Fruit fly (Drosophila melanogaster) whole organism, embryonic: ENCODE data around the gene nAChRalpha5.

ENCODE experiments used
- Atf3 ChIP-seq: fragments of 200-800 bp; sonication (Bioruptor generic); optimal IDR thresholded peaks from 3 replicates; lab custom pipeline; 2016; ENCODE audit warnings: missing biosample characterization, missing genetic modification characterization
- BEAF-32 ChIP-seq: fragments of 200-800 bp; sonication (Bioruptor generic); optimal IDR thresholded peaks from 3 replicates; lab custom pipeline; 2017; ENCODE audit warnings: missing biosample characterization, missing genetic modification characterization, mild to moderate bottlenecking, moderate library complexity, missing genetic modification reagents
- Bteb2 ChIP-seq: fragments of 200-800 bp; sonication (Bioruptor generic); optimal IDR thresholded peaks from 2 replicates; lab custom pipeline; 2016; ENCODE audit warnings: missing biosample characterization, missing genetic modification characterization
- CG10267 ChIP-seq: fragments of 200-800 bp; sonication (Bioruptor generic); optimal IDR thresholded peaks from 2 replicates; lab custom pipeline; 2018; ENCODE audit warnings: missing biosample characterization, mild to moderate bottlenecking, missing genetic modification characterization, moderate library complexity
- CG11456 ChIP-seq: fragments of 200-800 bp; sonication (Bioruptor generic); IDR thresholded peaks from 3 replicates; pipeline ENCODE4 v1.3.6; 2022; ENCODE audit warnings: missing biosample characterization, missing genetic modification characterization
- CG12071 ChIP-seq: fragments of 200-800 bp; sonication (Bioruptor generic); optimal IDR thresholded peaks from 3 replicates; lab custom pipeline; 2018; ENCODE audit warnings: missing biosample characterization, mild to moderate bottlenecking, missing genetic modification characterization
- CG12236 ChIP-seq: fragments of 200-800 bp; sonication (Bioruptor generic); optimal IDR thresholded peaks from 2 replicates; lab custom pipeline; 2016; ENCODE audit warnings: missing biosample characterization, missing genetic modification characterization
- CG14710 ChIP-seq: fragments of 200-800 bp; sonication (Bioruptor generic); optimal IDR thresholded peaks from 3 replicates; lab custom pipeline; 2019; ENCODE audit warnings: missing biosample characterization, mild to moderate bottlenecking, missing genetic modification characterization, moderate library complexity
- CG17186 ChIP-seq: fragments of 200-800 bp; sonication (Bioruptor generic); optimal IDR thresholded peaks from 3 replicates; lab custom pipeline; 2017; ENCODE audit warnings: missing biosample characterization, missing genetic modification reagents, missing genetic modification characterization
- CG17802 ChIP-seq: fragments of 200-800 bp; sonication (Bioruptor generic); optimal IDR thresholded peaks from 2 replicates; lab custom pipeline; 2018; ENCODE audit warnings: missing biosample characterization, mild to moderate bottlenecking, missing genetic modification characterization, moderate library complexity
- CG17829 ChIP-seq: fragments of 200-800 bp; optimal IDR thresholded peaks from 2 replicates; lab custom pipeline; 2019; ENCODE audit warnings: missing biosample characterization, mild to moderate bottlenecking, missing genetic modification characterization, moderate library complexity
- CG31224 ChIP-seq: fragments of 200-800 bp; sonication (Bioruptor generic); IDR thresholded peaks from 2 replicates; pipeline ENCODE4 v1.3.6; 2022; ENCODE audit warnings: missing biosample characterization, missing genetic modification characterization
- CG31441 ChIP-seq: fragments of 200-800 bp; sonication (Bioruptor generic); IDR thresholded peaks from 2 replicates; pipeline ENCODE4 v1.3.6; 2022; ENCODE audit warnings: missing biosample characterization, missing genetic modification characterization
- CG4328 ChIP-seq: fragments of 200-800 bp; sonication (Bioruptor generic); optimal IDR thresholded peaks from 3 replicates; lab custom pipeline; 2017; ENCODE audit warnings: missing biosample characterization, missing genetic modification reagents, missing genetic modification characterization
- CG43689 ChIP-seq: fragments of 200-800 bp; sonication (Bioruptor generic); IDR thresholded peaks from 2 replicates; pipeline ENCODE4 v1.3.6; 2022; ENCODE audit warnings: missing biosample characterization, missing genetic modification characterization
- CG4854 ChIP-seq: fragments of 200-800 bp; sonication (Bioruptor generic); optimal IDR thresholded peaks from 2 replicates; lab custom pipeline; 2016; ENCODE audit warnings: missing biosample characterization, missing genetic modification characterization, inconsistent platforms
- CG6272 ChIP-seq: fragments of 200-800 bp; sonication (Bioruptor generic); IDR thresholded peaks from 2 replicates; pipeline ENCODE4 v1.3.6; 2022; ENCODE audit warnings: missing biosample characterization, missing genetic modification characterization
- CG6683 ChIP-seq: fragments of 200-800 bp; sonication (Bioruptor generic); optimal IDR thresholded peaks from 2 replicates; lab custom pipeline; 2017; ENCODE audit warnings: missing biosample characterization, mild to moderate bottlenecking, missing genetic modification characterization, missing genetic modification reagents
- CG8281 ChIP-seq: fragments of 200-800 bp; sonication (Bioruptor generic); optimal IDR thresholded peaks from 2 replicates; lab custom pipeline; 2018; ENCODE audit warnings: missing biosample characterization, mild to moderate bottlenecking, missing genetic modification characterization, moderate library complexity
- CG8388 ChIP-seq: fragments of 200-800 bp; sonication (Bioruptor generic); optimal IDR thresholded peaks from 2 replicates; lab custom pipeline; 2019; ENCODE audit warnings: missing biosample characterization, mild to moderate bottlenecking, missing genetic modification characterization, moderate library complexity
- CG8765 ChIP-seq: fragments of 200-800 bp; sonication (Bioruptor generic); IDR thresholded peaks from 2 replicates; pipeline ENCODE4 v1.3.6; 2022; ENCODE audit warnings: missing biosample characterization, missing genetic modification characterization
- Dp ChIP-seq: fragments of 200-800 bp; sonication (Bioruptor generic); optimal IDR thresholded peaks from 2 replicates; lab custom pipeline; 2018; ENCODE audit warnings: missing biosample characterization, mild to moderate bottlenecking, missing genetic modification characterization, moderate library complexity
- Drgx ChIP-seq: fragments of 200-800 bp; sonication (Bioruptor generic); IDR thresholded peaks from 2 replicates; pipeline ENCODE4 v1.3.6; 2022; ENCODE audit warnings: missing biosample characterization, missing genetic modification characterization
- Ets65A ChIP-seq: fragments of 200-800 bp; sonication (Bioruptor generic); peaks from one replicate; lab custom pipeline; 2016; ENCODE audit warnings: missing biosample characterization, missing genetic modification characterization
- Fer2 ChIP-seq: fragments of 200-800 bp; sonication (Bioruptor generic); optimal IDR thresholded peaks from 2 replicates; lab custom pipeline; 2018; ENCODE audit warnings: missing biosample characterization, mild to moderate bottlenecking, missing genetic modification characterization, moderate library complexity
- HLH3B ChIP-seq: fragments of 200-800 bp; sonication (Bioruptor generic); IDR thresholded peaks from 2 replicates; pipeline ENCODE4 v1.3.6; 2022; ENCODE audit warnings: missing biosample characterization, missing genetic modification characterization
- HLH54F ChIP-seq: fragments of 200-800 bp; sonication (Bioruptor generic); optimal IDR thresholded peaks from 3 replicates; lab custom pipeline; 2016; ENCODE audit warnings: missing biosample characterization, missing genetic modification characterization
- Hsf ChIP-seq: fragments of 200-800 bp; sonication (Bioruptor generic); optimal IDR thresholded peaks from 3 replicates; lab custom pipeline; 2016; ENCODE audit warnings: missing biosample characterization, missing genetic modification characterization
- MBD-R2 ChIP-seq: fragments of 200-800 bp; sonication (Bioruptor generic); IDR thresholded peaks from 2 replicates; pipeline ENCODE4 v1.3.6; 2022; ENCODE audit warnings: missing biosample characterization, missing genetic modification characterization
- Mrtf ChIP-seq: fragments of 200-800 bp; sonication (Bioruptor generic); IDR thresholded peaks from 3 replicates; pipeline ENCODE4 v1.3.6; 2022; ENCODE audit warnings: missing biosample characterization, missing genetic modification characterization
- NC2β ChIP-seq: fragments of 200-800 bp; sonication (Bioruptor generic); optimal IDR thresholded peaks from 2 replicates; lab custom pipeline; 2016; ENCODE audit warnings: missing biosample characterization, missing genetic modification characterization
- Neu2 ChIP-seq: fragments of 200-800 bp; sonication (Bioruptor generic); optimal IDR thresholded peaks from 3 replicates; lab custom pipeline; 2016; ENCODE audit warnings: missing biosample characterization, missing genetic modification characterization, borderline replicate concordance
- Optix ChIP-seq: fragments of 200-800 bp; sonication (Bioruptor generic); IDR thresholded peaks from 3 replicates; pipeline ENCODE4 v1.3.6; 2022; ENCODE audit warnings: missing biosample characterization, missing genetic modification characterization
- Ssrp ChIP-seq: fragments of 200-800 bp; sonication (Bioruptor generic); optimal IDR thresholded peaks from 2 replicates; lab custom pipeline; 2018; ENCODE audit warnings: missing biosample characterization, mild to moderate bottlenecking, missing genetic modification characterization, moderate library complexity
- Vsx1 ChIP-seq: fragments of 200-800 bp; sonication (Bioruptor generic); optimal IDR thresholded peaks from 2 replicates; lab custom pipeline; 2017; ENCODE audit warnings: missing biosample characterization, mild to moderate bottlenecking, missing genetic modification characterization, missing genetic modification reagents
- YL-1 ChIP-seq: fragments of 200-800 bp; sonication (Bioruptor generic); optimal IDR thresholded peaks from 3 replicates; lab custom pipeline; 2017; ENCODE audit warnings: missing biosample characterization, mild to moderate bottlenecking, missing genetic modification characterization
- cad ChIP-seq: fragments of >200 bp; optimal IDR thresholded peaks from 2 replicates; lab custom pipeline; 2017; ENCODE audit warnings: missing biosample characterization, missing genetic modification characterization
- disco-r ChIP-seq: fragments of 200-800 bp; sonication (Bioruptor generic); optimal IDR thresholded peaks from 2 replicates; lab custom pipeline; 2016; ENCODE audit warnings: missing biosample characterization, missing genetic modification characterization
- dm ChIP-seq: fragments of 200-800 bp; sonication (Bioruptor generic); optimal IDR thresholded peaks from 3 replicates; lab custom pipeline; 2016; ENCODE audit warnings: missing biosample characterization, missing genetic modification characterization
- eyg ChIP-seq: fragments of 200-800 bp; sonication (Bioruptor generic); optimal IDR thresholded peaks from 3 replicates; lab custom pipeline; 2016; ENCODE audit warnings: missing biosample characterization, missing genetic modification characterization
- ftz-f1 ChIP-seq: fragments of 200-800 bp; sonication (Bioruptor generic); optimal IDR thresholded peaks from 2 replicates; lab custom pipeline; 2016; ENCODE audit warnings: missing biosample characterization, missing genetic modification characterization
- her ChIP-seq: fragments of 200-800 bp; sonication (Bioruptor generic); optimal IDR thresholded peaks from 2 replicates; lab custom pipeline; 2016; ENCODE audit warnings: missing biosample characterization, missing genetic modification characterization
- inv ChIP-seq: fragments of 200-800 bp; sonication (Bioruptor generic); IDR thresholded peaks from 2 replicates; pipeline ENCODE4 v1.3.6; 2022; ENCODE audit warnings: missing biosample characterization, missing genetic modification characterization; ENCODE audit not compliant: partially characterized antibody
- jigr1 ChIP-seq: fragments of 200-800 bp; sonication (Bioruptor generic); IDR thresholded peaks from 3 replicates; pipeline ENCODE4 v1.3.6; 2022; ENCODE audit warnings: missing biosample characterization, missing genetic modification characterization
- maf-S ChIP-seq: fragments of 200-800 bp; sonication (Bioruptor generic); optimal IDR thresholded peaks from 2 replicates; lab custom pipeline; 2016; ENCODE audit warnings: missing biosample characterization, missing genetic modification characterization
- nerfin-2 ChIP-seq: fragments of 200-800 bp; sonication (Bioruptor generic); IDR thresholded peaks from 2 replicates; pipeline ENCODE4 v1.3.6; 2022; ENCODE audit warnings: missing biosample characterization, missing genetic modification characterization; ENCODE audit not compliant: partially characterized antibody
- org-1 ChIP-seq: fragments of 200-800 bp; sonication (Bioruptor generic); optimal IDR thresholded peaks from 2 replicates; lab custom pipeline; 2017; ENCODE audit warnings: missing biosample characterization, missing genetic modification characterization
- ro ChIP-seq: fragments of 200-800 bp; sonication (Bioruptor generic); IDR thresholded peaks from 2 replicates; pipeline ENCODE4 v1.3.6; 2022; ENCODE audit warnings: missing biosample characterization, missing genetic modification characterization
- stc ChIP-seq: fragments of 200-800 bp; sonication (Bioruptor generic); IDR thresholded peaks from 2 replicates; pipeline ENCODE4 v1.3.6; 2022; ENCODE audit warnings: missing biosample characterization, missing genetic modification characterization
- tio ChIP-seq: fragments of 200-800 bp; sonication (Bioruptor generic); optimal IDR thresholded peaks from 2 replicates; lab custom pipeline; 2017; ENCODE audit warnings: missing biosample characterization, missing genetic modification characterization, inconsistent platforms
- tx ChIP-seq: fragments of 200-800 bp; sonication (Bioruptor generic); optimal IDR thresholded peaks from 2 replicates; lab custom pipeline; 2016; ENCODE audit warnings: missing biosample characterization, missing genetic modification characterization
- vvl ChIP-seq: fragments of 200-800 bp; sonication (Bioruptor generic); IDR thresholded peaks from 2 replicates; pipeline ENCODE4 v1.3.6; 2022; ENCODE audit warnings: missing biosample characterization, missing genetic modification characterization
- zfh1 ChIP-seq: fragments of 200-800 bp; sonication (Bioruptor generic); IDR thresholded peaks from 3 replicates; pipeline ENCODE4 v1.3.6; 2022; ENCODE audit warnings: missing biosample characterization, missing genetic modification characterization

nAChRalpha5 gene

DNA sequence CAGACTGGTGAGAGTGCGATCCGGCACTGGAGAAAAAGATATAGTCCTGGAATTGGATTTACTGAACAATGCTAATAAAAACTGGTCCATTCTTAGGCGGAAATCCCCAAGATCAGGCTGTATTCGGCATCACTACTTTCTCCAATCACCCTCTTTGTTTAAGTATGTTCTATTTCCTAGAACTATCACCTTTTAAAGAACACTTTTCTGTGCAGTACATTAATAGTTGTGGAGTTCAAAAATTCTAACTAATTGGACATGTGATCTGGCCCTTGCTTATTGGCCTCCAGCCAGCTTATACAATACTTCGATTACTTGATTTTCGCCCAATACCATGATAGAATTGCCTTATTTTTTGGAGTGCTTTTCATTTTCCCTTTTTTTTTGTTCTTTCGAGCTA is 83.6 kb downstream of the nAChRalpha5 start (continued):
- peak; percentile 49; the same call in 1 of the 2 replicates for TF ChIP-seq CG31441 (GFP tag; lab: Robert Waterston, UW)
- TF ChIP-seq zfh1 (GFP tag; lab: Robert Waterston, UW), result no peak
- no peak for TF ChIP-seq Optix (GFP tag; lab: Robert Waterston, UW)
- no peak for TF ChIP-seq Atf3 (GFP tag; lab: Kevin White, UChicago)
- peak; percentile 11 for TF ChIP-seq CG10267 (tag; lab: Kevin White, UChicago)
- no peak for TF ChIP-seq vvl (GFP tag; lab: Robert Waterston, UW)
- TF ChIP-seq BEAF-32 (GFP tag; lab: Kevin White, UChicago), result no peak
- TF ChIP-seq Drgx (GFP tag; lab: Robert Waterston, UW), result no peak
- TF ChIP-seq CG12236 (GFP tag; lab: Kevin White, UChicago), result no peak
- TF ChIP-seq Hsf (GFP tag; lab: Kevin White, UChicago), result peak; percentile 23
- TF ChIP-seq CG8388 (GFP tag; lab: Kevin White, UChicago), result peak; percentile 23
- no peak for TF ChIP-seq Fer2 (tag; lab: Kevin White, UChicago)
- no peak for TF ChIP-seq ro
- TF ChIP-seq CG11456 (GFP tag; lab: Robert Waterston, UW), result no peak
- TF ChIP-seq NC2β (GFP tag; lab: Kevin White, UChicago), result no peak
- no peak for TF ChIP-seq CG4328 (GFP tag; lab: Kevin White, UChicago)
- no peak for TF ChIP-seq CG4854 (GFP tag; lab: Kevin White, UChicago)
- no peak for TF ChIP-seq CG8765 (GFP tag; lab: Robert Waterston, UW)
- no peak for TF ChIP-seq inv
- TF ChIP-seq CG17186 (GFP tag; lab: Kevin White, UChicago), result no peak
- TF ChIP-seq CG31224, result no peak
- no peak for TF ChIP-seq Neu2 (GFP tag; lab: Kevin White, UChicago)
- peak; percentile 18 for TF ChIP-seq Ssrp (tag; lab: Kevin White, UChicago)
- TF ChIP-seq org-1 (GFP tag; lab: Kevin White, UChicago), result peak; percentile 14
- TF ChIP-seq CG12071, result no peak
- no peak for TF ChIP-seq disco-r (GFP tag; lab: Kevin White, UChicago)
- peak; percentile 2 for TF ChIP-seq CG17829
- TF ChIP-seq cad (GFP tag; lab: Kevin White, UChicago), result no peak
- no peak for TF ChIP-seq HLH54F (GFP tag; lab: Kevin White, UChicago)
- no peak for TF ChIP-seq nerfin-2 (GFP tag; lab: Robert Waterston, UW)
- TF ChIP-seq CG14710 (tag; lab: Kevin White, UChicago), result peak; percentile 33
- TF ChIP-seq CG6272 (GFP tag; lab: Robert Waterston, UW), result no peak
- no peak for TF ChIP-seq Bteb2
- no peak for TF ChIP-seq stc (GFP tag; lab: Robert Waterston, UW)
- TF ChIP-seq jigr1, result no peak
- no peak for TF ChIP-seq ftz-f1 (GFP tag; lab: Kevin White, UChicago)
- TF ChIP-seq dm, result no peak
- no peak for TF ChIP-seq CG43689 (GFP tag; lab: Robert Waterston, UW)
- no peak for TF ChIP-seq eyg (GFP tag; lab: Kevin White, UChicago)
- no peak for TF ChIP-seq tx
- no peak for TF ChIP-seq Vsx1
- no peak for TF ChIP-seq CG8281 (tag; lab: Kevin White, UChicago)
- no peak for TF ChIP-seq Ets65A
- no peak for TF ChIP-seq Dp (GFP tag; lab: Kevin White, UChicago)
- no peak for TF ChIP-seq her (GFP tag; lab: Kevin White, UChicago)
- TF ChIP-seq MBD-R2 (GFP tag; lab: Robert Waterston, UW), result no peak
- no peak for TF ChIP-seq YL-1 (GFP tag; lab: Kevin White, UChicago)
- TF ChIP-seq tio, result peak; percentile 5
- TF ChIP-seq CG17802 (tag; lab: Kevin White, UChicago), result no peak
- no peak for TF ChIP-seq HLH3B
- TF ChIP-seq CG6683 (GFP tag; lab: Kevin White, UChicago), result no peak
- TF ChIP-seq Mrtf (GFP tag; lab: Robert Waterston, UW), result no peak
- TF ChIP-seq maf-S (GFP tag; lab: Kevin White, UChicago), result no peak
